Fruit fly (Drosophila melanogaster): ENCODE data around the gene CG45066.

The CG45066 gene

DNA sequence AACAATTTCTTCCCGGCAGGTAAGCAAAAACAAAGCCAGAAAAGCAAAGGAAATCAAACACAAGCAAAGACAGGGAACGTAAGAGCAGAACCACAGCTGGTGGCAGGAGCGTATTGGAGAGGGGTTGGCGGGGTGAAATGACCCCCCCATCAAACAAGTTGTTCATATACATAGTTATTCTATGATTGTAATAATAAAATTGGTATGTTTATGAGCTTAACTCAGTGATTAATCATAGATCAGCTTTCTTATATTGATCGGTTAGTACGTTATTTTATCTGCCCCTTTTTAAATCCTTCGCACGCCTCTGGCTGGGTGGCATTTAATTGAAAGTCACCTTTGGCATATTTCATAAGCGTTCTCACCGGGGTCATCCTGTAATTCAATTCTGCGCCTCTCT is 37.6 kb downstream of the CG45066 start:
- TF ChIP-seq EcR (GFP tag; optimal IDR thresholded peaks at IDR 0.05) (no peak), pan (optimal IDR thresholded peaks at IDR 0.05) (no peak), psq (optimal IDR thresholded peaks at IDR 0.05) (no peak), CG8478 (optimal IDR thresholded peaks at IDR 0.05) (no peak), usp (GFP tag; optimal IDR thresholded peaks at IDR 0.05) (no peak), Dll (optimal IDR thresholded peaks at IDR 0.05) (no peak)

dm6 chr3L:3071675-3072583 is 39.1 kb downstream of the CG45066 start:
- TF ChIP-seq pan (optimal IDR thresholded peaks at IDR 0.05) (no peak), psq (optimal IDR thresholded peaks at IDR 0.05) (no peak), CG8478 (optimal IDR thresholded peaks at IDR 0.05) (no peak), usp (GFP tag; optimal IDR thresholded peaks at IDR 0.05) (no peak), Dll (optimal IDR thresholded peaks at IDR 0.05) (no peak), EcR (GFP tag; optimal IDR thresholded peaks at IDR 0.05) (no peak)

DNA sequence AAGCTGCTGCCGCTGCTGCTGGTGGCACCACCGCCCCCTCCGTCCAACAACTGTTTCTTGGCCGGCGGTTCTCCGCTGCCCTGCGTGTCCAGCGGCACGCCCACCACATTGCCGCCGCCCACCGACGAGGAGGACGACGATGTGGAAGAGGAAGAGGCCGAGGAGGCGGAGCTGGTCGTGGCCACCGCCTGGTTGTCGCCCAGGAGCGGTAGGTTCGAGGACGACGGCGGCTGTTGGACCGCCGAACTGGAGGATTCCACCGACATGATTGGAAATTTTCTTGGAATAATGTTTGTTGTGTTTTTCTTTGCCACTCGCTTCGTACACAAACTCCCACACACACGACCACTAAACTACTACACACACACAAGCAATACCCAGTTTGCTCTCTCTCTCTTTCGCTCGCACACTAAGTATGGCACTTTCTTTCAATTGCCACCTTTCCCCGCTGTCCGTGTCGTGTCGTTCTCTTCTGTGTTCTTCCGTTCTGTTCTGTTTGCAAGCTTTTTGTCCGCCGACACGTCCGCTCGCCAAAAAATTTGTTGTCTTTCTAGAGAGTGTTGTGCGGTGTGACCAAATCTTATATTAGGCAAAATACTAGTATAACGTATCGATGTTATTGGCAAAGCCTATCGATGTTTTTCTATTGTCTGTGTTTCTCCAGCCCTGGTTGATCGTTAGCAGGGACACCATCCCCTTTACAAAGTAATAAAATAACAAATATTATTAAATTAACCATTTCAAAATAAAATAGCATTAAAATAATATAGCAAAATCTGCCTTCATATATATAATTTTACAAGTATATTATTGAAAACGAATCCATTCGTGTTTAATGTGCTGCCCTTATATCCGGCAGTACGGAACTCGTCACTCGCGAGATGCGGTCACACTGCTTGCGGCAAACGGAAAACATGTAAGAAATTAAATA is 40.5 kb downstream of the CG45066 start, which contains the start of the genes CG32486 and PAN3:
CG32486 (minus strand) TSS at position 566 of the 931 bp plus-strand sequence.
PAN3 (plus strand) TSS at position 860 of the 931 bp plus-strand sequence.
- TF ChIP-seq Dll (optimal IDR thresholded peaks at IDR 0.05) (no peak), usp (GFP tag; optimal IDR thresholded peaks at IDR 0.05) (no peak), pan (optimal IDR thresholded peaks at IDR 0.05) (no peak), psq (optimal IDR thresholded peaks at IDR 0.05) (no peak), CG8478 (optimal IDR thresholded peaks at IDR 0.05) (no peak), EcR (GFP tag; optimal IDR thresholded peaks at IDR 0.05) (no peak)

DNA sequence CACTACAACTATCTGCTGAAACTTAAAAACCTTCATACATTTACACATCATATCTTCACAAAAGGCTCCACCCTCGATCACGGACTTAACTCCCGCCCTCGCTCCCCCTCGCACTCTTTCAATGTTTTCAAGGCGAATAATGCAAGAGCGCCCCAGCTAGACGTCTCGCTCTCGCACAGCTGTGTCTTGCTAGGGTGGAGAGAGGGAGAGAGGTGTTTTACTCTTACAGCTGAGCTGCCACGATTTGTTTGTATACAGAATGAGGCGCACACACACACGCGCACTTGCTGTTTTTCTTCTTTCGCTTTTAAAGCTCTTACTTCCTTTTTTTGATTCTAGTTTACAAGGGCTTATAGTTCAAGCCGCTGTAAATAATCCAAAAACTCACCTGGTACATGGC is 41.3 kb downstream of the CG45066 start:
- TF ChIP-seq CG8478 (optimal IDR thresholded peaks at IDR 0.05) (peak; percentile 36), pan (optimal IDR thresholded peaks at IDR 0.05) (no peak)
